Fruit fly (Drosophila melanogaster) whole organism, embryonic: ENCODE measurements around the gene Rab9D.

Source experiments
- Asciz ChIP-seq: fragments of 200-800 bp; sonication (Bioruptor generic); optimal IDR thresholded peaks from 2 replicates; lab custom pipeline; 2017; ENCODE audit warnings: missing biosample characterization, mild to moderate bottlenecking, missing genetic modification characterization, missing genetic modification reagents
- BtbVII ChIP-seq: fragments of 200-800 bp; sonication (Bioruptor generic); optimal IDR thresholded peaks from 3 replicates; lab custom pipeline; 2017; ENCODE audit warnings: missing biosample characterization, mild to moderate bottlenecking, missing genetic modification characterization
- CG11247 ChIP-seq: fragments of 200-800 bp; sonication (Bioruptor generic); IDR thresholded peaks from 2 replicates; pipeline ENCODE4 v1.3.6; 2022; ENCODE audit warnings: missing biosample characterization, missing genetic modification characterization
- CG11723 ChIP-seq: fragments of 200-800 bp; sonication (Bioruptor generic); optimal IDR thresholded peaks from 2 replicates; lab custom pipeline; 2017; ENCODE audit warnings: missing biosample characterization, mild to moderate bottlenecking, missing genetic modification characterization
- CG12104 ChIP-seq: fragments of 200-800 bp; sonication (Bioruptor generic); optimal IDR thresholded peaks from 3 replicates; lab custom pipeline; 2016; ENCODE audit warnings: missing biosample characterization, missing genetic modification characterization
- CG1233 ChIP-seq: fragments of 200-800 bp; sonication (Bioruptor generic); optimal IDR thresholded peaks from 4 replicates; lab custom pipeline; 2018; ENCODE audit warnings: missing biosample characterization, mild to moderate bottlenecking, missing genetic modification characterization
- CG13424 ChIP-seq: fragments of 200-800 bp; sonication (Bioruptor generic); optimal IDR thresholded peaks from 2 replicates; lab custom pipeline; 2019; ENCODE audit warnings: missing biosample characterization, mild to moderate bottlenecking, missing genetic modification characterization, moderate library complexity
- CG14441 ChIP-seq: fragments of 200-800 bp; sonication (Bioruptor generic); IDR thresholded peaks from 2 replicates; pipeline ENCODE4 v1.3.6; 2022; ENCODE audit warnings: missing biosample characterization, missing genetic modification characterization
- CG18262 ChIP-seq: fragments of 200-800 bp; optimal IDR thresholded peaks from 3 replicates; lab custom pipeline; 2019; ENCODE audit warnings: missing biosample characterization, mild to moderate bottlenecking, missing genetic modification characterization, moderate library complexity
- CG18599 ChIP-seq: fragments of 200-800 bp; sonication (Bioruptor generic); optimal IDR thresholded peaks from 3 replicates; lab custom pipeline; 2017; ENCODE audit warnings: missing biosample characterization, missing genetic modification characterization, mild to moderate bottlenecking, moderate library complexity, missing genetic modification reagents
- CG18619 ChIP-seq: fragments of 200-800 bp; sonication (Bioruptor generic); optimal IDR thresholded peaks from 3 replicates; lab custom pipeline; 2017; ENCODE audit warnings: missing biosample characterization, mild to moderate bottlenecking, missing genetic modification characterization
- CG2678 ChIP-seq: fragments of 200-800 bp; sonication (Bioruptor generic); optimal IDR thresholded peaks from 3 replicates; lab custom pipeline; 2019; ENCODE audit warnings: missing biosample characterization, mild to moderate bottlenecking, missing genetic modification characterization, moderate library complexity
- CG34376 ChIP-seq: fragments of 200-800 bp; sonication (Bioruptor generic); optimal IDR thresholded peaks from 2 replicates; lab custom pipeline; 2018; ENCODE audit warnings: missing biosample characterization, mild to moderate bottlenecking, missing genetic modification characterization
- CG4328 ChIP-seq: fragments of 200-800 bp; sonication (Bioruptor generic); optimal IDR thresholded peaks from 3 replicates; lab custom pipeline; 2017; ENCODE audit warnings: missing biosample characterization, missing genetic modification reagents, missing genetic modification characterization
- CG43689 ChIP-seq: fragments of 200-800 bp; sonication (Bioruptor generic); IDR thresholded peaks from 2 replicates; pipeline ENCODE4 v1.3.6; 2022; ENCODE audit warnings: missing biosample characterization, missing genetic modification characterization
- CG6813 ChIP-seq: fragments of 200-800 bp; sonication (Bioruptor generic); optimal IDR thresholded peaks from 2 replicates; lab custom pipeline; 2017; ENCODE audit warnings: missing biosample characterization, missing genetic modification characterization, mild to moderate bottlenecking, moderate library complexity, missing genetic modification reagents
- CG7357 ChIP-seq: fragments of 200-800 bp; sonication (Bioruptor generic); IDR thresholded peaks from 3 replicates; pipeline ENCODE4 v1.3.6; 2022; ENCODE audit warnings: missing biosample characterization, missing genetic modification characterization
- CG9817 ChIP-seq: fragments of 200-800 bp; sonication (Bioruptor generic); optimal IDR thresholded peaks from 2 replicates; lab custom pipeline; 2018; ENCODE audit warnings: missing biosample characterization, mild to moderate bottlenecking, missing genetic modification characterization, moderate library complexity
- CTCF ChIP-seq: fragments of 200-800 bp; sonication (Bioruptor generic); optimal IDR thresholded peaks from 2 replicates; lab custom pipeline; 2017; ENCODE audit warnings: missing biosample characterization, mild to moderate bottlenecking, missing genetic modification characterization, moderate library complexity
- CoRest ChIP-seq: fragments of 200-800 bp; sonication (Bioruptor generic); optimal IDR thresholded peaks from 3 replicates; lab custom pipeline; 2018; ENCODE audit warnings: missing biosample characterization, mild to moderate bottlenecking, missing genetic modification characterization, moderate library complexity
- D ChIP-seq, 2 experiments: fragments of 200-800 bp in 1 of 2; fragments of >200 bp in 1 of 2; sonication (Bioruptor generic) in 1 of 2; optimal IDR thresholded peaks; 2 replicates in 1 of 2; 3 replicates in 1 of 2; lab custom pipeline; 2017; ENCODE audit warnings: mild to moderate bottlenecking in 1 of 2, missing biosample characterization in 1 of 2, missing genetic modification characterization in 1 of 2, missing genetic modification reagents in 1 of 2
- Dad ChIP-seq: fragments of 200-800 bp; sonication (Bioruptor generic); optimal IDR thresholded peaks from 3 replicates; lab custom pipeline; 2016; ENCODE audit warnings: missing biosample characterization, missing genetic modification characterization
- Dek ChIP-seq: fragments of 200-800 bp; sonication (Bioruptor generic); optimal IDR thresholded peaks from 3 replicates; lab custom pipeline; 2019; ENCODE audit warnings: missing biosample characterization, mild to moderate bottlenecking, missing genetic modification characterization, moderate library complexity
- Drgx ChIP-seq: fragments of 200-800 bp; sonication (Bioruptor generic); IDR thresholded peaks from 2 replicates; pipeline ENCODE4 v1.3.6; 2022; ENCODE audit warnings: missing biosample characterization, missing genetic modification characterization
- Hand ChIP-seq: fragments of 200-800 bp; sonication (Bioruptor generic); optimal IDR thresholded peaks from 2 replicates; lab custom pipeline; 2017; ENCODE audit warnings: mild to moderate bottlenecking, missing biosample characterization, missing genetic modification reagents, missing genetic modification characterization
- Hr3 ChIP-seq: fragments of 200-800 bp; sonication (Bioruptor generic); optimal IDR thresholded peaks from 3 replicates; lab custom pipeline; 2016; ENCODE audit warnings: missing biosample characterization, missing genetic modification characterization
- Mad ChIP-seq: fragments of 200-800 bp; sonication (Bioruptor generic); optimal IDR thresholded peaks from 2 replicates; lab custom pipeline; 2016; ENCODE audit warnings: missing biosample characterization, missing genetic modification characterization
- Neu2 ChIP-seq: fragments of 200-800 bp; sonication (Bioruptor generic); optimal IDR thresholded peaks from 3 replicates; lab custom pipeline; 2016; ENCODE audit warnings: missing biosample characterization, missing genetic modification characterization, borderline replicate concordance
- PHDP ChIP-seq: fragments of 200-800 bp; sonication (Bioruptor generic); optimal IDR thresholded peaks from 3 replicates; lab custom pipeline; 2018; ENCODE audit warnings: missing biosample characterization, mild to moderate bottlenecking, missing genetic modification characterization, moderate library complexity
- Ssrp ChIP-seq: fragments of 200-800 bp; sonication (Bioruptor generic); optimal IDR thresholded peaks from 2 replicates; lab custom pipeline; 2018; ENCODE audit warnings: missing biosample characterization, mild to moderate bottlenecking, missing genetic modification characterization, moderate library complexity
- Taf1 ChIP-seq: fragments of 200-800 bp; sonication (Bioruptor generic); IDR thresholded peaks from 2 replicates; pipeline ENCODE4 v1.3.6; 2022; ENCODE audit warnings: missing biosample characterization, missing genetic modification characterization
- Usf ChIP-seq: fragments of 200-800 bp; sonication (Bioruptor generic); optimal IDR thresholded peaks from 2 replicates; lab custom pipeline; 2017; ENCODE audit warnings: missing genotype, missing biosample characterization, missing genetic modification characterization
- ase ChIP-seq: fragments of 200-800 bp; sonication (Bioruptor generic); IDR thresholded peaks from 3 replicates; pipeline ENCODE4 v1.3.6; 2022; ENCODE audit warnings: missing biosample characterization, missing genetic modification characterization
- bbx ChIP-seq: fragments of 200-800 bp; sonication (Bioruptor generic); IDR thresholded peaks from 2 replicates; pipeline ENCODE4 v1.3.6; 2022; ENCODE audit warnings: missing biosample characterization, missing genetic modification characterization; ENCODE audit not compliant: partially characterized antibody
- chn ChIP-seq: fragments of 200-800 bp; sonication (Bioruptor generic); optimal IDR thresholded peaks from 2 replicates; lab custom pipeline; 2016; ENCODE audit warnings: missing biosample characterization, missing genetic modification characterization
- cwo ChIP-seq: fragments of 200-800 bp; sonication (Bioruptor generic); optimal IDR thresholded peaks from 3 replicates; lab custom pipeline; 2017; ENCODE audit warnings: missing biosample characterization, missing genetic modification characterization, mild to moderate bottlenecking, moderate library complexity, missing genetic modification reagents
- dan ChIP-seq: fragments of 200-800 bp; sonication (Bioruptor generic); IDR thresholded peaks from 2 replicates; pipeline ENCODE4 v1.3.6; 2022; ENCODE audit warnings: missing biosample characterization, missing genetic modification characterization
- dysf ChIP-seq: fragments of 200-800 bp; sonication (Bioruptor generic); IDR thresholded peaks from 3 replicates; pipeline ENCODE4 v1.3.6; 2022; ENCODE audit warnings: missing biosample characterization, missing genetic modification characterization
- esg ChIP-seq: fragments of 200-800 bp; sonication (Bioruptor generic); conservative IDR thresholded peaks from 2 replicates; pipeline ENCODE4 v1.3.6; 2022; ENCODE audit warnings: missing biosample characterization, missing genetic modification characterization
- gem ChIP-seq: fragments of 200-800 bp; sonication (Bioruptor generic); optimal IDR thresholded peaks from 2 replicates; lab custom pipeline; 2019; ENCODE audit warnings: missing biosample characterization, mild to moderate bottlenecking, missing genetic modification characterization, moderate library complexity
- gsb-n ChIP-seq: fragments of 200-800 bp; sonication (Bioruptor generic); optimal IDR thresholded peaks from 3 replicates; lab custom pipeline; 2018; ENCODE audit warnings: missing biosample characterization, mild to moderate bottlenecking, missing genetic modification characterization
- lov ChIP-seq, 2 experiments: fragments of 200-800 bp in 1 of 2; fragments of >200 bp in 1 of 2; sonication (Bioruptor generic) in 1 of 2; IDR thresholded peaks in 1 of 2; optimal IDR thresholded peaks in 1 of 2; 2 replicates in 1 of 2; 3 replicates in 1 of 2; pipeline versions ENCODE4 v1.3.6 to Lab custom; 2017 to 2022; ENCODE audit warnings: missing biosample characterization in 1 of 2, missing genetic modification characterization in 1 of 2
- phol ChIP-seq: fragments of 200-800 bp; sonication (Bioruptor generic); optimal IDR thresholded peaks from 3 replicates; lab custom pipeline; 2018; ENCODE audit warnings: missing biosample characterization, mild to moderate bottlenecking, missing genetic modification characterization, moderate library complexity
- ssp ChIP-seq: fragments of 200-800 bp; sonication (Bioruptor generic); IDR thresholded peaks from 2 replicates; pipeline ENCODE4 v1.3.6; 2022; ENCODE audit warnings: missing biosample characterization, missing genetic modification characterization
- vvl ChIP-seq: fragments of 200-800 bp; sonication (Bioruptor generic); IDR thresholded peaks from 2 replicates; pipeline ENCODE4 v1.3.6; 2022; ENCODE audit warnings: missing biosample characterization, missing genetic modification characterization
- wek ChIP-seq: fragments of 200-800 bp; sonication (Bioruptor generic); optimal IDR thresholded peaks from 3 replicates; lab custom pipeline; 2018; ENCODE audit warnings: missing biosample characterization, mild to moderate bottlenecking, missing genetic modification characterization, moderate library complexity
- wor ChIP-seq: fragments of 200-800 bp; sonication (Bioruptor generic); IDR thresholded peaks from 2 replicates; pipeline ENCODE4 v1.3.6; 2022; ENCODE audit warnings: missing biosample characterization, missing genetic modification characterization

Rab9D gene

dm6 chrX:10620144-10621005 is 31.5 kb downstream of the Rab9D start, which contains the start of gene CG43347 (continued):
- TF ChIP-seq bbx (GFP tag; lab: Robert Waterston, UW) (no peak), Neu2 (GFP tag; lab: Kevin White, UChicago) (no peak), gsb-n (tag; lab: Kevin White, UChicago) (peak; percentile 59), CG4328 (GFP tag; lab: Kevin White, UChicago) (peak; percentile 61), Drgx (peak; percentile 31; the same call in 1 of the 2 replicates), CG11247 (GFP tag; lab: Robert Waterston, UW) (peak; percentile 13; the same call in 1 of the 2 replicates), esg (peak; percentile 41; the same call in 1 of the 2 replicates), wek (no peak), CG6813 (GFP tag; lab: Kevin White, UChicago) (peak; percentile 69), cwo (GFP tag; lab: Kevin White, UChicago) (peak; percentile 78), CG7357 (peak; percentile 57; the same call in 2 of the 3 replicates), Dek (tag; lab: Kevin White, UChicago) (peak; percentile 75), CG14441 (GFP tag; lab: Robert Waterston, UW) (peak; percentile 41; the same call in 1 of the 2 replicates), CG43689 (GFP tag; lab: Robert Waterston, UW) (0 out of 2 replicates have a peak, but pooled peaks have one; percentile 28), chn (GFP tag; lab: Kevin White, UChicago) (no peak), CG2678 (peak; percentile 89), phol (tag; lab: Kevin White, UChicago) (peak; percentile 70), ssp (no peak), CTCF (GFP tag; lab: Kevin White, UChicago) (peak; percentile 4), CG1233 (GFP tag; lab: Kevin White, UChicago) (peak; percentile 42), Usf (GFP tag; lab: Kevin White, UChicago) (no peak), Hand (peak; percentile 80), wor (GFP tag; lab: Robert Waterston, UW) (peak; percentile 20; the same call in 1 of the 2 replicates), dan (no peak), CoRest (tag; lab: Kevin White, UChicago) (peak; percentile 81), PHDP (peak; percentile 75), Asciz (GFP tag; lab: Kevin White, UChicago) (peak; percentile 48), Ssrp (tag; lab: Kevin White, UChicago) (peak; percentile 65), gem (peak; percentile 83), dysf (GFP tag; lab: Robert Waterston, UW) (peak; percentile 82), CG11723 (GFP tag; lab: Kevin White, UChicago) (peak; percentile 45), BtbVII (GFP tag; lab: Kevin White, UChicago) (peak; percentile 78), Mad (GFP tag; lab: Kevin White, UChicago) (no peak), Dad (GFP tag; lab: Kevin White, UChicago) (no peak), CG34376 (peak; percentile 82), Hr3 (GFP tag; lab: Kevin White, UChicago) (peak; percentile 44), Taf1 (GFP tag; lab: Robert Waterston, UW) (0 out of 2 replicates have a peak, but pooled peaks have one; percentile 24), lov (optimal IDR thresholded peaks at IDR 0.05; lab: Kevin White, UChicago) (no peak), lov (GFP tag; IDR thresholded peaks at IDR 0.05; lab: Robert Waterston, UW) (no peak), CG13424 (tag; lab: Kevin White, UChicago) (peak; percentile 82), D (optimal IDR thresholded peaks at IDR 0.05; lab: Kevin White, UChicago) (no peak), D (GFP tag; optimal IDR thresholded peaks at IDR 0.05; lab: Kevin White, UChicago) (peak; percentile 47), CG9817 (tag; lab: Kevin White, UChicago) (peak; percentile 55), vvl (GFP tag; lab: Robert Waterston, UW) (peak; percentile 55), CG18599 (GFP tag; lab: Kevin White, UChicago) (peak; percentile 92), CG12104 (peak; percentile 32), ase (GFP tag; lab: Robert Waterston, UW) (no peak), CG18262 (peak; percentile 68), CG18619 (GFP tag; lab: Kevin White, UChicago) (peak; percentile 76)
